Worm (Caenorhabditis elegans): ENCODE results near the gene srz-102.

ce11 chrV:16695499-16695898, 8.2 kb downstream of the srz-102 start:
- TF ChIP-seq fkh-8 (tag; optimal IDR thresholded peaks at IDR 0.05) (no peak), nhr-28 (tag; optimal IDR thresholded peaks at IDR 0.05) (no peak), jun-1 (tag; optimal IDR thresholded peaks at IDR 0.05) (no peak), nhr-11 (tag; optimal IDR thresholded peaks at IDR 0.05) (no peak), ceh-82 (tag; optimal IDR thresholded peaks at IDR 0.05) (no peak)
